Worm (Caenorhabditis elegans) whole organism, mixed stage, embryonic: ENCODE data around the gene sre-12.

Experiments
- hlh-1 ChIP-seq: fragments of 150-350 bp; optimal IDR thresholded peaks from 2 replicates; lab custom pipeline; 2014; ENCODE audit warnings: missing biosample characterization, missing genetic modification reagents, missing genetic modification characterization
- lin-13 ChIP-seq: fragments of 150-350 bp; optimal IDR thresholded peaks from 2 replicates; lab custom pipeline; 2014; ENCODE audit warnings: missing biosample characterization, missing genetic modification characterization
- lsy-2 ChIP-seq: fragments of 150-350 bp; optimal IDR thresholded peaks from 2 replicates; lab custom pipeline; 2014; ENCODE audit warnings: missing biosample characterization, missing genetic modification characterization
- mab-5 ChIP-seq: fragments of 150-350 bp; optimal IDR thresholded peaks from 2 replicates; lab custom pipeline; 2014; ENCODE audit warnings: missing biosample characterization, missing genetic modification characterization
- mep-1 ChIP-seq: fragments of 150-350 bp; optimal IDR thresholded peaks from 2 replicates; lab custom pipeline; 2017; ENCODE audit warnings: missing biosample characterization, missing genetic modification reagents, missing genetic modification characterization, inconsistent platforms
- nhr-12 ChIP-seq: fragments of 150-350 bp; optimal IDR thresholded peaks from 2 replicates; lab custom pipeline; 2014; ENCODE audit warnings: missing biosample characterization, missing genetic modification characterization
- nhr-237 ChIP-seq: fragments of 150-350 bp; optimal IDR thresholded peaks from 2 replicates; lab custom pipeline; 2014; ENCODE audit warnings: missing biosample characterization, missing genetic modification characterization
- nhr-28 ChIP-seq: fragments of 150-350 bp; optimal IDR thresholded peaks from 2 replicates; lab custom pipeline; 2014; ENCODE audit warnings: missing biosample characterization, missing genetic modification characterization
- nhr-76 ChIP-seq: sonication (generic microtip); optimal IDR thresholded peaks from 2 replicates; lab custom pipeline; 2017; ENCODE audit warnings: missing biosample characterization, missing genetic modification characterization
- snpc-4 ChIP-seq: fragments of 150-350 bp; optimal IDR thresholded peaks from 2 replicates; lab custom pipeline; 2014; ENCODE audit warnings: missing biosample characterization, missing genetic modification characterization
- sptf-1 ChIP-seq: sonication (generic microtip); optimal IDR thresholded peaks from 2 replicates; lab custom pipeline; 2017; ENCODE audit warnings: mild to moderate bottlenecking, missing genetic modification characterization, moderate library complexity, missing compliant biosample characterization
- unc-39 ChIP-seq: fragments of 150-350 bp; optimal IDR thresholded peaks from 2 replicates; lab custom pipeline; 2014; ENCODE audit warnings: missing biosample characterization, missing genetic modification characterization
- ztf-11 ChIP-seq: fragments of 150-350 bp; optimal IDR thresholded peaks from 2 replicates; lab custom pipeline; 2014; ENCODE audit warnings: missing biosample characterization, missing genetic modification characterization

- TF ChIP-seq lin-13 (no peak), sptf-1 (tag; lab: Kevin White, UChicago) (no peak), mab-5 (tag; lab: Kevin White, UChicago) (no peak), nhr-12 (tag; lab: Kevin White, UChicago) (no peak), nhr-237 (no peak), lsy-2 (tag; lab: Kevin White, UChicago) (no peak), unc-39 (tag; lab: Kevin White, UChicago) (no peak), nhr-76 (tag; lab: Kevin White, UChicago) (no peak), mep-1 (tag; lab: Kevin White, UChicago) (no peak), snpc-4 (tag; lab: Kevin White, UChicago) (no peak), hlh-1 (tag; lab: Kevin White, UChicago) (no peak), nhr-28 (tag; lab: Kevin White, UChicago) (no peak), ztf-11 (tag; lab: Kevin White, UChicago) (no peak)
Observed at ce11 chrV:6947442-6947841, 31.5 kb downstream of the sre-12 start, which contains the start of gene Y57E12B.4.
